Worm (Caenorhabditis elegans) whole organism, L3 larva: ENCODE results near the gene C15H9.9.

Experiments
- R02D3.7 ChIP-seq: fragments of 150-350 bp; optimal IDR thresholded peaks from 2 replicates; lab custom pipeline; 2014; ENCODE audit warnings: missing biosample characterization, missing genetic modification characterization
- ZK546.5 ChIP-seq: sonication (generic microtip); optimal IDR thresholded peaks from 2 replicates; lab custom pipeline; 2017; ENCODE audit warnings: missing biosample characterization, missing genetic modification characterization
- aly-2 ChIP-seq: fragments of 150-350 bp; optimal IDR thresholded peaks from 2 replicates; lab custom pipeline; 2014; ENCODE audit warnings: missing biosample characterization, missing genetic modification characterization
- ceh-16 ChIP-seq: sonication (generic microtip); optimal IDR thresholded peaks from 2 replicates; lab custom pipeline; 2017; ENCODE audit warnings: missing biosample characterization, missing genetic modification characterization
- ceh-28 ChIP-seq: fragments of 150-350 bp; optimal IDR thresholded peaks from 2 replicates; lab custom pipeline; 2014; ENCODE audit warnings: missing biosample characterization, missing genetic modification reagents, missing genetic modification characterization
- ceh-9 ChIP-seq: sonication (generic microtip); optimal IDR thresholded peaks from 2 replicates; lab custom pipeline; 2018; ENCODE audit warnings: missing biosample characterization, missing genetic modification characterization
- egl-27 ChIP-seq: sonication (generic microtip); optimal IDR thresholded peaks from 4 replicates; lab custom pipeline; 2017; ENCODE audit warnings: missing biosample characterization, missing genetic modification reagents, missing genetic modification characterization
- egl-5 ChIP-seq: fragments of 150-350 bp; optimal IDR thresholded peaks from 2 replicates; lab custom pipeline; 2017; ENCODE audit warnings: missing biosample characterization, missing genetic modification reagents, missing genetic modification characterization, inconsistent platforms
- elt-1 ChIP-seq: fragments of 150-350 bp; optimal IDR thresholded peaks from 2 replicates; lab custom pipeline; 2014; ENCODE audit warnings: missing biosample characterization, missing genetic modification characterization
- elt-2 ChIP-seq: sonication (generic microtip); optimal IDR thresholded peaks from 2 replicates; lab custom pipeline; 2016; ENCODE audit warnings: missing genetic modification reagents, mild to moderate bottlenecking, missing genetic modification characterization, missing compliant biosample characterization
- elt-3 ChIP-seq, 3 experiments: fragments of 150-350 bp in 1 of 3; sonication (generic microtip) in 2 of 3; optimal IDR thresholded peaks; 2 replicates in 2 of 3; 4 replicates in 1 of 3; lab custom pipeline; 2014 to 2017; ENCODE audit warnings: missing biosample characterization in 3 of 3, missing genetic modification characterization in 3 of 3
- eor-1 ChIP-seq, 2 experiments: fragments of 150-350 bp; optimal IDR thresholded peaks; 2 replicates each; lab custom pipeline; 2014 to 2018; ENCODE audit warnings: missing biosample characterization in 2 of 2, missing genetic modification characterization in 2 of 2
- fkh-10 ChIP-seq: sonication (generic microtip); optimal IDR thresholded peaks from 2 replicates; lab custom pipeline; 2017; ENCODE audit warnings: missing biosample characterization, missing genetic modification reagents, missing genetic modification characterization
- fkh-2 ChIP-seq: fragments of 150-350 bp; optimal IDR thresholded peaks from 2 replicates; lab custom pipeline; 2014; ENCODE audit warnings: missing biosample characterization, missing genetic modification reagents, missing genetic modification characterization
- fos-1 ChIP-seq: fragments of 150-350 bp; optimal IDR thresholded peaks from 2 replicates; lab custom pipeline; 2014; ENCODE audit warnings: missing biosample characterization, missing genetic modification characterization
- hmg-11 ChIP-seq: sonication (generic microtip); optimal IDR thresholded peaks from 2 replicates; lab custom pipeline; 2016; ENCODE audit warnings: missing genetic modification characterization, missing compliant biosample characterization
- jun-1 ChIP-seq: fragments of 150-350 bp; optimal IDR thresholded peaks from 2 replicates; lab custom pipeline; 2014; ENCODE audit warnings: missing biosample characterization, missing genetic modification reagents, missing genetic modification characterization
- lin-15B ChIP-seq: fragments of 150-350 bp; optimal IDR thresholded peaks from 2 replicates; lab custom pipeline; 2014; ENCODE audit warnings: missing biosample characterization, missing genetic modification characterization
- lin-39 ChIP-seq: fragments of 150-350 bp; optimal IDR thresholded peaks from 2 replicates; lab custom pipeline; 2018; ENCODE audit warnings: missing biosample characterization, missing genetic modification reagents, missing genetic modification characterization
- lsy-12 ChIP-seq: sonication (generic microtip); optimal IDR thresholded peaks from 2 replicates; lab custom pipeline; 2016; ENCODE audit warnings: mild to moderate bottlenecking, missing genetic modification characterization, missing compliant biosample characterization
- mdl-1 ChIP-seq: fragments of 150-350 bp; optimal IDR thresholded peaks from 2 replicates; lab custom pipeline; 2014; ENCODE audit warnings: missing biosample characterization, missing genetic modification characterization
- mml-1 ChIP-seq: fragments of 150-350 bp; sonication (generic microtip); optimal IDR thresholded peaks from 3 replicates; lab custom pipeline; 2014; ENCODE audit warnings: missing biosample characterization, missing genetic modification characterization
- nfya-1 ChIP-seq: sonication (generic microtip); optimal IDR thresholded peaks from 2 replicates; lab custom pipeline; 2017; ENCODE audit warnings: missing genetic modification characterization, mild to moderate bottlenecking, missing compliant biosample characterization, antibody characterized with exemption, moderate library complexity; ENCODE audit not compliant: insufficient read depth
- nhr-11 ChIP-seq: fragments of 150-350 bp; optimal IDR thresholded peaks from 2 replicates; lab custom pipeline; 2014; ENCODE audit warnings: missing biosample characterization, missing genetic modification characterization
- nhr-12 ChIP-seq: fragments of 150-350 bp; optimal IDR thresholded peaks from 2 replicates; lab custom pipeline; 2014; ENCODE audit warnings: missing biosample characterization, missing genetic modification characterization
- nhr-23 ChIP-seq: fragments of 150-350 bp; optimal IDR thresholded peaks from 2 replicates; lab custom pipeline; 2014; ENCODE audit warnings: missing biosample characterization, missing genetic modification reagents, missing genetic modification characterization
- nhr-25 ChIP-seq: sonication (generic microtip); optimal IDR thresholded peaks from 2 replicates; lab custom pipeline; 2017; ENCODE audit warnings: missing biosample characterization, missing genetic modification characterization
- nhr-28 ChIP-seq: fragments of 150-350 bp; optimal IDR thresholded peaks from 2 replicates; lab custom pipeline; 2014; ENCODE audit warnings: missing biosample characterization, missing genetic modification characterization
- nhr-43 ChIP-seq: sonication (generic microtip); optimal IDR thresholded peaks from 2 replicates; lab custom pipeline; 2016; ENCODE audit warnings: mild to moderate bottlenecking, missing genetic modification characterization, missing compliant biosample characterization; ENCODE audit not compliant: poor library complexity, severe bottlenecking
- nhr-67 ChIP-seq: fragments of 150-350 bp; optimal IDR thresholded peaks from 2 replicates; lab custom pipeline; 2014; ENCODE audit warnings: missing biosample characterization, missing genetic modification characterization
- nhr-76 ChIP-seq: fragments of 150-350 bp; sonication (generic microtip); optimal IDR thresholded peaks from 5 replicates; lab custom pipeline; 2014; ENCODE audit warnings: missing biosample characterization, missing genetic modification characterization
- nhr-77 ChIP-seq: fragments of 150-350 bp; optimal IDR thresholded peaks from 2 replicates; lab custom pipeline; 2014; ENCODE audit warnings: missing biosample characterization, missing genetic modification characterization
- pha-4 ChIP-seq: fragments of 150-350 bp; optimal IDR thresholded peaks from 2 replicates; lab custom pipeline; 2014; ENCODE audit warnings: missing biosample characterization, missing genetic modification reagents, missing genetic modification characterization
- pqm-1 ChIP-seq: fragments of 150-350 bp; optimal IDR thresholded peaks from 2 replicates; lab custom pipeline; 2017; ENCODE audit warnings: missing biosample characterization, missing genetic modification characterization, inconsistent platforms
- sea-2 ChIP-seq: fragments of 150-350 bp; sonication (generic microtip); optimal IDR thresholded peaks from 4 replicates; lab custom pipeline; 2014; ENCODE audit warnings: missing biosample characterization, missing genetic modification reagents, missing genetic modification characterization
- skn-1 ChIP-seq: fragments of 150-350 bp; optimal IDR thresholded peaks from 2 replicates; lab custom pipeline; 2014; ENCODE audit warnings: missing biosample characterization, missing genetic modification characterization
- snpc-4 ChIP-seq: fragments of 150-350 bp; optimal IDR thresholded peaks from 2 replicates; lab custom pipeline; 2014; ENCODE audit warnings: missing biosample characterization, missing genetic modification characterization
- tbx-2 ChIP-seq: sonication (generic microtip); optimal IDR thresholded peaks from 2 replicates; lab custom pipeline; 2016; ENCODE audit warnings: mild to moderate bottlenecking, missing genetic modification characterization, missing compliant biosample characterization
- unc-62 ChIP-seq: fragments of 150-350 bp; sonication (generic microtip); optimal IDR thresholded peaks from 4 replicates; lab custom pipeline; 2014; ENCODE audit warnings: missing biosample characterization, missing genetic modification reagents, missing genetic modification characterization
- zag-1 ChIP-seq: fragments of 150-350 bp; optimal IDR thresholded peaks from 2 replicates; lab custom pipeline; 2014; ENCODE audit warnings: missing biosample characterization, missing genetic modification characterization
- ztf-11 ChIP-seq: fragments of 150-350 bp; optimal IDR thresholded peaks from 2 replicates; lab custom pipeline; 2014; ENCODE audit warnings: missing biosample characterization, missing genetic modification characterization
- ztf-4 ChIP-seq: fragments of 150-350 bp; optimal IDR thresholded peaks from 2 replicates; lab custom pipeline; 2014; ENCODE audit warnings: missing biosample characterization, missing genetic modification characterization

Gene C15H9.9

ce11 chrX:6097551-6097950, 30.5 kb downstream of the C15H9.9 start, which contains the start of gene C15H9.4:
C15H9.4 (plus strand) TSS chrX:6097643.
- TF ChIP-seq nhr-43 = no peak
- TF ChIP-seq fos-1 (tag; lab: Kevin White, UChicago) = no peak
- peak; percentile 27 for TF ChIP-seq sea-2 (GFP tag; lab: Kevin White, UChicago)
- TF ChIP-seq ceh-28 (tag; lab: Kevin White, UChicago) = peak; percentile 40
- no peak for TF ChIP-seq tbx-2 (tag; lab: Kevin White, UChicago)
- TF ChIP-seq pha-4 (tag; lab: Kevin White, UChicago) = peak; percentile 1
- no peak for TF ChIP-seq fkh-2 (tag; lab: Kevin White, UChicago)
- peak; percentile 82 for TF ChIP-seq hmg-11
- no peak for TF ChIP-seq mdl-1 (tag; lab: Kevin White, UChicago)
- TF ChIP-seq aly-2 (tag; lab: Kevin White, UChicago) = no peak
- peak; percentile 69 for TF ChIP-seq lsy-12 (tag; lab: Kevin White, UChicago)
- no peak for TF ChIP-seq zag-1 (tag; lab: Kevin White, UChicago)
- TF ChIP-seq nhr-11 (tag; lab: Kevin White, UChicago) = no peak
- TF ChIP-seq R02D3.7 = no peak
- peak; percentile 76 for TF ChIP-seq lin-39 (tag; lab: Kevin White, UChicago)
- peak; percentile 27 for TF ChIP-seq egl-27 (tag; lab: Kevin White, UChicago)
- TF ChIP-seq nhr-12 (tag; lab: Kevin White, UChicago) = no peak
- TF ChIP-seq elt-2 (tag; lab: Kevin White, UChicago) = no peak
- no peak for TF ChIP-seq elt-3 (tag; optimal IDR thresholded peaks at IDR 0.05; lab: Kevin White, UChicago)
- TF ChIP-seq nfya-1 (tag; lab: Kevin White, UChicago) = peak; percentile 69
- peak; percentile 63 for TF ChIP-seq egl-5
- TF ChIP-seq, all 47 proteins: peak for 9

- TF ChIP-seq ZK546.5 = no peak
- TF ChIP-seq elt-2 (tag; lab: Kevin White, UChicago) = peak; percentile 46
- peak; percentile 29 for TF ChIP-seq skn-1 (tag; lab: Kevin White, UChicago)
- TF ChIP-seq pha-4 (tag; lab: Kevin White, UChicago) = peak; percentile 26
- no peak for TF ChIP-seq ceh-9
- TF ChIP-seq egl-27 (tag; lab: Kevin White, UChicago) = no peak
- peak; percentile 14 for TF ChIP-seq lin-15B
- TF ChIP-seq nfya-1 (tag; lab: Kevin White, UChicago) = peak; percentile 62
- peak; percentile 15 for TF ChIP-seq pqm-1 (tag; lab: Kevin White, UChicago)
- TF ChIP-seq, all 47 proteins: peak for 6
Observed at ce11 chrX:6093046-6093445, 35.0 kb downstream of the C15H9.9 start, which contains the start of gene C15H9.5. C15H9.5 (plus strand) TSS chrX:6093300.

DNA sequence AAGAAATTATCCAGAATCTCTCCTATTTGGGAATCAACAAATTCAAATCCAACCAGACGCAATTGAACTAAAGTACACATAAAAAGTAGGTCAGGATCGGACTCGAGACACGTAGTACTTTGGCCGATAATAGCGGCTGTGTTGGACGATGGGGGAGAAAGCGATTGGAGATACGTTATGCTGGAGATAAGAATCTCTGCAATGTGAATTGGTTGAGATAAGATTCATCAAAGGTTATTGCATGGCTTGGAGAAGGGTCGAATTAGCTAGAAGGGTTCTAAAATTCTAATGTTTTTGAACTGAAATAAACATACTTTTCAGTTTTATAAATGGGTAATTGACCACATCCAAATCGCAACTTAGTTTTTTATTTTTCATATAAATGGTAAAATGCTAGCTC, 35.5 kb downstream of the C15H9.9 start:
- TF ChIP-seq elt-1 (tag; lab: Kevin White, UChicago) (peak; percentile 95), ceh-28 (tag; lab: Kevin White, UChicago) (no peak), mml-1 (tag; lab: Kevin White, UChicago) (no peak), nhr-43 (peak; percentile 27), nhr-12 (tag; lab: Kevin White, UChicago) (no peak), nhr-67 (no peak), nhr-76 (no peak), snpc-4 (no peak), nhr-25 (peak; percentile 51), eor-1 (tag; optimal IDR thresholded peaks at IDR 0.05; lab: Kevin White, UChicago) (no peak), nhr-23 (peak; percentile 88), pqm-1 (tag; lab: Kevin White, UChicago) (no peak), ZK546.5 (no peak), fkh-2 (tag; lab: Kevin White, UChicago) (no peak)

ce11 chrX:6091967-6092366, 36.1 kb downstream of the C15H9.9 start, which contains the start of gene hsp-3:
hsp-3 (minus strand) TSS chrX:6092124.
- TF ChIP-seq aly-2 (tag; lab: Kevin White, UChicago) (no peak), fos-1 (tag; lab: Kevin White, UChicago) (peak; percentile 40), lsy-12 (tag; lab: Kevin White, UChicago) (peak; percentile 99), nhr-28 (tag; lab: Kevin White, UChicago) (no peak), fkh-10 (peak; percentile 28), snpc-4 (peak; percentile 59), nhr-43 (peak; percentile 88), lin-39 (tag; lab: Kevin White, UChicago) (peak; percentile 98), nhr-11 (tag; lab: Kevin White, UChicago) (peak; percentile 88), nhr-76 (peak; percentile 34), ztf-4 (tag; lab: Kevin White, UChicago) (peak; percentile 75), eor-1 (tag; optimal IDR thresholded peaks at IDR 0.05; lab: Kevin White, UChicago) (no peak), tbx-2 (tag; lab: Kevin White, UChicago) (peak; percentile 86), R02D3.7 (peak; percentile 80), ceh-16 (tag; lab: Kevin White, UChicago) (no peak), egl-5 (peak; percentile 77), egl-27 (tag; lab: Kevin White, UChicago) (peak; percentile 52), skn-1 (tag; lab: Kevin White, UChicago) (peak; percentile 95), ZK546.5 (no peak), jun-1 (tag; lab: Kevin White, UChicago) (peak; percentile 97), ztf-11 (peak; percentile 47), elt-1 (tag; lab: Kevin White, UChicago) (peak; percentile 57), pqm-1 (tag; lab: Kevin White, UChicago) (peak; percentile 89), elt-2 (tag; lab: Kevin White, UChicago) (peak; percentile 97), unc-62 (peak; percentile 84), ceh-9 (no peak), nhr-12 (tag; lab: Kevin White, UChicago) (no peak), nfya-1 (tag; lab: Kevin White, UChicago) (peak; percentile 100), nhr-77 (tag; lab: Kevin White, UChicago) (peak; percentile 59), nhr-25 (peak; percentile 99), mdl-1 (tag; lab: Kevin White, UChicago) (peak; percentile 66), nhr-23 (peak; percentile 96), nhr-67 (no peak)
